Worm (Caenorhabditis elegans) whole organism, L4 larva: ENCODE data around the gene cope-1.

ENCODE experiments used
- F26F4.8 ChIP-seq: fragments of 200-800 bp; sonication (Bioruptor generic); conservative IDR thresholded peaks from 2 replicates; pipeline ENCODE4 v1.3.6; 2022; ENCODE audit warnings: missing genetic modification characterization, missing compliant biosample characterization
- F49E8.2 ChIP-seq: sonication (generic microtip); optimal IDR thresholded peaks from 2 replicates; lab custom pipeline; 2016; ENCODE audit warnings: missing compliant biosample characterization, mild to moderate bottlenecking, missing genetic modification characterization, borderline replicate concordance
- T20F7.1 ChIP-seq: fragments of 200-800 bp; sonication (Bioruptor generic); optimal IDR thresholded peaks from 2 replicates; lab custom pipeline; 2018; ENCODE audit warnings: mild to moderate bottlenecking, missing genetic modification characterization, missing compliant biosample characterization
- Y48G9A.11 ChIP-seq: fragments of 200-800 bp; sonication (Bioruptor generic); IDR thresholded peaks from 2 replicates; pipeline ENCODE4 v1.3.6; 2022; ENCODE audit warnings: missing genetic modification reagents, missing genetic modification characterization, missing compliant biosample characterization
- Y75B8A.6 ChIP-seq: fragments of 200-800 bp; sonication (Bioruptor generic); IDR thresholded peaks from 2 replicates; pipeline ENCODE4 v1.3.6; 2022; ENCODE audit warnings: missing genetic modification reagents, missing genetic modification characterization, missing compliant biosample characterization
- ZK546.5 ChIP-seq, 2 experiments: sonication (generic microtip); optimal IDR thresholded peaks; 2 replicates each; lab custom pipeline; 2017; ENCODE audit warnings: missing biosample characterization in 2 of 2, missing genetic modification characterization in 2 of 2
- aha-1 ChIP-seq: fragments of 150-350 bp; peaks from one replicate; lab custom pipeline; 2014; ENCODE audit warnings: missing biosample characterization, missing genetic modification characterization
- aly-2 ChIP-seq: sonication (generic microtip); optimal IDR thresholded peaks from 2 replicates; lab custom pipeline; 2018; ENCODE audit warnings: missing biosample characterization, missing genetic modification characterization
- ceh-62 ChIP-seq: sonication (generic microtip); optimal IDR thresholded peaks from 2 replicates; lab custom pipeline; 2017; ENCODE audit warnings: missing biosample characterization, missing genetic modification characterization
- daf-12 ChIP-seq: fragments of 150-350 bp; optimal IDR thresholded peaks from 2 replicates; lab custom pipeline; 2014; ENCODE audit warnings: missing biosample characterization, missing genetic modification reagents, missing genetic modification characterization
- egl-43 ChIP-seq: fragments of 200-800 bp; sonication (Bioruptor generic); IDR thresholded peaks from 2 replicates; pipeline ENCODE4 v1.3.6; 2022; ENCODE audit warnings: missing genetic modification reagents, missing genetic modification characterization, missing compliant biosample characterization
- fkh-10 ChIP-seq: fragments of 150-350 bp; optimal IDR thresholded peaks from 2 replicates; lab custom pipeline; 2014; ENCODE audit warnings: missing biosample characterization, missing genetic modification reagents, missing genetic modification characterization
- hif-1 ChIP-seq, 2 experiments: sonication (generic microtip); optimal IDR thresholded peaks; 2 replicates each; lab custom pipeline; 2016 to 2017; ENCODE audit warnings: missing compliant biosample characterization in 2 of 2, missing genetic modification characterization in 2 of 2, missing genetic modification reagents in 2 of 2, missing genotype in 2 of 2, mild to moderate bottlenecking in 1 of 2
- hlh-11 ChIP-seq: fragments of 200-800 bp; sonication (Bioruptor generic); optimal IDR thresholded peaks from 2 replicates; lab custom pipeline; 2018; ENCODE audit warnings: mild to moderate bottlenecking, missing genetic modification characterization, missing compliant biosample characterization
- jun-1 ChIP-seq: fragments of 150-350 bp; optimal IDR thresholded peaks from 2 replicates; lab custom pipeline; 2014; ENCODE audit warnings: missing biosample characterization, missing genetic modification reagents, missing genetic modification characterization
- lim-7 ChIP-seq: fragments of 200-800 bp; sonication (Bioruptor generic); IDR thresholded peaks from 2 replicates; pipeline ENCODE4 v1.3.6; 2022; ENCODE audit warnings: missing genetic modification characterization, missing compliant biosample characterization
- lin-15B ChIP-seq: fragments of 150-350 bp; sonication (generic microtip); optimal IDR thresholded peaks from 3 replicates; lab custom pipeline; 2014; ENCODE audit warnings: missing biosample characterization, missing genetic modification characterization
- lin-29 ChIP-seq: fragments of 200-800 bp; sonication (Bioruptor generic); IDR thresholded peaks from 2 replicates; pipeline ENCODE4 v1.3.6; 2022; ENCODE audit warnings: missing genetic modification reagents, missing genetic modification characterization, missing compliant biosample characterization
- lin-39 ChIP-seq: fragments of 150-350 bp; optimal IDR thresholded peaks from 2 replicates; lab custom pipeline; 2014; ENCODE audit warnings: missing biosample characterization, missing genetic modification reagents, missing genetic modification characterization
- mdl-1 ChIP-seq, 2 experiments: fragments of 150-350 bp in 1 of 2; sonication (generic microtip) in 1 of 2; optimal IDR thresholded peaks; 2 replicates each; lab custom pipeline; 2014 to 2017; ENCODE audit warnings: missing biosample characterization in 2 of 2, missing genetic modification characterization in 2 of 2
- mes-2 ChIP-seq: sonication (generic microtip); optimal IDR thresholded peaks from 2 replicates; lab custom pipeline; 2016; ENCODE audit warnings: missing genotype, mild to moderate bottlenecking, missing genetic modification characterization, missing compliant biosample characterization; ENCODE audit not compliant: poor library complexity, severe bottlenecking
- mxl-2 ChIP-seq: fragments of 200-800 bp; sonication (Bioruptor generic); conservative IDR thresholded peaks from 2 replicates; pipeline ENCODE4 v1.3.6; 2022; ENCODE audit warnings: missing genetic modification reagents, missing genetic modification characterization, missing compliant biosample characterization
- mxl-3 ChIP-seq: fragments of 200-800 bp; sonication (Bioruptor generic); optimal IDR thresholded peaks from 2 replicates; lab custom pipeline; 2018; ENCODE audit warnings: mild to moderate bottlenecking, missing genetic modification characterization, missing compliant biosample characterization
- nhr-11 ChIP-seq: fragments of 150-350 bp; optimal IDR thresholded peaks from 2 replicates; lab custom pipeline; 2014; ENCODE audit warnings: missing biosample characterization, missing genetic modification characterization
- nhr-111 ChIP-seq: fragments of 200-800 bp; sonication (Bioruptor generic); optimal IDR thresholded peaks from 2 replicates; lab custom pipeline; 2018; ENCODE audit warnings: mild to moderate bottlenecking, missing genetic modification characterization, missing compliant biosample characterization
- nhr-28 ChIP-seq: fragments of 150-350 bp; optimal IDR thresholded peaks from 2 replicates; lab custom pipeline; 2014; ENCODE audit warnings: missing biosample characterization, missing genetic modification characterization
- nhr-41 ChIP-seq: fragments of 200-800 bp; sonication (Bioruptor generic); IDR thresholded peaks from 2 replicates; pipeline ENCODE4 v1.3.6; 2022; ENCODE audit warnings: missing genetic modification reagents, missing genetic modification characterization, missing compliant biosample characterization
- nhr-6 ChIP-seq: fragments of 150-350 bp; optimal IDR thresholded peaks from 2 replicates; lab custom pipeline; 2014; ENCODE audit warnings: missing biosample characterization, missing genetic modification characterization
- pha-4 ChIP-seq, 2 experiments: fragments of 150-350 bp in 1 of 2; fragments of 200-800 bp in 1 of 2; sonication (Bioruptor generic) in 1 of 2; IDR thresholded peaks in 1 of 2; optimal IDR thresholded peaks in 1 of 2; 2 replicates each; pipeline versions ENCODE4 v1.3.6 to Lab custom; 2014 to 2022; ENCODE audit warnings: missing genetic modification characterization in 2 of 2, missing genetic modification reagents in 2 of 2, missing biosample characterization in 1 of 2, missing compliant biosample characterization in 1 of 2
- php-3 ChIP-seq: fragments of 200-800 bp; sonication (Bioruptor generic); IDR thresholded peaks from 2 replicates; pipeline ENCODE4 v1.3.6; 2022; ENCODE audit warnings: missing genetic modification reagents, missing genetic modification characterization, missing compliant biosample characterization
- pqm-1 ChIP-seq: sonication (generic microtip); optimal IDR thresholded peaks from 2 replicates; lab custom pipeline; 2017; ENCODE audit warnings: missing biosample characterization, missing genetic modification characterization
- spr-1 ChIP-seq: sonication (generic microtip); optimal IDR thresholded peaks from 2 replicates; lab custom pipeline; 2016; ENCODE audit warnings: mild to moderate bottlenecking, missing genetic modification characterization, missing compliant biosample characterization
- unc-130 ChIP-seq: sonication (generic microtip); optimal IDR thresholded peaks from 2 replicates; lab custom pipeline; 2016; ENCODE audit warnings: missing genetic modification reagents, missing genetic modification characterization, missing compliant biosample characterization
- zip-2 ChIP-seq: fragments of 150-350 bp; optimal IDR thresholded peaks from 2 replicates; lab custom pipeline; 2014; ENCODE audit warnings: missing biosample characterization, missing genetic modification characterization

cope-1 gene

DNA sequence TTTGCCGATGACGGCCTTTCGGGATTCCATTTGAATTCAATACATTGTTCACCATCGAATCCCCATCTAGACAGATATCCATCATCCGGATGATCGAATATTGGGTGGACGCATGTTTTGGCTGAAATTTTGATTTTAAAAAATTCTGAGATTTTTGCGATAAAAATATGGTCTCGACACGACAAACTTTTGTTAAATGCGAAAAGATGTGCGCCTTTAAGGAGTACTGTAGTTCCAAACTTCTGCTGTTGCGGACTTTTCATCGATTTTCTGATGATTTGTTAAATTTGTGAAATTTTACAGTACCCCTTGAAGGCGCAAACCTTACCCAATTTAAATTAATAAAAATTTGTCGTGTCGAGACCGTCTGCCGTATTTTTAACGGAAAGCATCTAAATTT is 1.8 kb downstream of the cope-1 start:
- no peak for TF ChIP-seq fkh-10 (GFP tag; lab: Kevin White, UChicago)
- no peak for TF ChIP-seq aha-1 (tag; lab: Kevin White, UChicago)
- TF ChIP-seq mdl-1 (tag; optimal IDR thresholded peaks at IDR 0.05; lab: Kevin White, UChicago) = no peak
- no peak for TF ChIP-seq nhr-28 (tag; lab: Kevin White, UChicago)
- TF ChIP-seq unc-130 = no peak
- no peak for TF ChIP-seq F26F4.8
- TF ChIP-seq lin-15B (tag; lab: Kevin White, UChicago) = no peak

DNA sequence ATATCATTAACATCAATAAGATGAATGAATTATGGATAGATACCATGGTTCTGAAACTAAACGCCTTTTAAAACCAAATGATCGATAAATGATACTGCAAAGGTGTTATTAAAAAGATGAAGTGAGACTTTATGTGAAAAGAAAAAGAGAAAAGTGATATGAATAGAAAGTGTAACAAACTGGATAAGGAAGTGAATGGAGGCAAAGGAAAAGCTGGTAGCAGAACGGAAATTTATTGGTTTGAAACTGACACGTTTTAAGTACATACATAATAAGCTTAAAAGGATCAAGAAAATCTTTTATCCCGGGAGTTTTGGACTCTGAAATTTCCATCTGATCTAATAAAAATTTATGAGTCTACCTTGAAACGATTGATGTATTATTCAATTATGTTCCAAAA is 3.6 kb downstream of the cope-1 start, which contains the start of gene bli-5:
Gene bli-5 (minus strand): TSS at position 101 of the 400 bp plus-strand sequence.
- TF ChIP-seq daf-12 (no peak), T20F7.1 (GFP tag; lab: Kevin White, UChicago) (no peak)

DNA sequence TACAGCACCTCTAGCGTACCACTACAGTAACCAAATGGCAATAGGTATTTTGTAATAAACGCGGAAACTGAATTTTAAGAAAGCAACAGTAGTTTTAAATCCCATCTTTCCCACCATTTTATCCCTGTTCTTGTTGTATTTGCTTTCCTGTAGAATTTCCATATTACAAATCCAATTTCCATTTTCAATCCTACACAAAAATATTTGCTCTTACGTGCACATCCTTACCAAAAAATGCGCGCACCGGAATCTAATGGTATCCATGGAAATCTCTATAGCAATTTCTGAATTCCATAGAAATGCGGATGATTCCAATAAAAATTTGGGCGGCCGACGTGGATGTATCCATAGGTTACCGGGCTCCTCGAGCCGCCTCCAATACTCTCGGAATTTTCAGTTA is 4.1 kb downstream of the cope-1 start, which contains the start of gene trf-1:
Gene trf-1 (plus strand): TSS at position 301 of the 400 bp plus-strand sequence.
- no peak for TF ChIP-seq nhr-111 (GFP tag; lab: Kevin White, UChicago)
- no peak for TF ChIP-seq mxl-2
- no peak for TF ChIP-seq Y75B8A.6 (GFP tag; lab: Robert Waterston, UW)
- TF ChIP-seq unc-130 = no peak
- no peak for TF ChIP-seq fkh-10 (GFP tag; lab: Kevin White, UChicago)
- no peak for TF ChIP-seq ceh-62 (tag; lab: Kevin White, UChicago)
- TF ChIP-seq hif-1 (tag; optimal IDR thresholded peaks at IDR 0.05; lab: Kevin White, UChicago) = no peak
- TF ChIP-seq ZK546.5 (tag; optimal IDR thresholded peaks at IDR 0.05; lab: Kevin White, UChicago) = no peak
- no peak for TF ChIP-seq daf-12
- no peak for TF ChIP-seq lin-39 (tag; lab: Kevin White, UChicago)
- no peak for TF ChIP-seq aly-2
- no peak for TF ChIP-seq mxl-3 (GFP tag; lab: Kevin White, UChicago)
- TF ChIP-seq pha-4 (GFP tag; IDR thresholded peaks at IDR 0.05; lab: Robert Waterston, UW) = no peak
- no peak for TF ChIP-seq pha-4 (tag; optimal IDR thresholded peaks at IDR 0.05; lab: Kevin White, UChicago)

DNA sequence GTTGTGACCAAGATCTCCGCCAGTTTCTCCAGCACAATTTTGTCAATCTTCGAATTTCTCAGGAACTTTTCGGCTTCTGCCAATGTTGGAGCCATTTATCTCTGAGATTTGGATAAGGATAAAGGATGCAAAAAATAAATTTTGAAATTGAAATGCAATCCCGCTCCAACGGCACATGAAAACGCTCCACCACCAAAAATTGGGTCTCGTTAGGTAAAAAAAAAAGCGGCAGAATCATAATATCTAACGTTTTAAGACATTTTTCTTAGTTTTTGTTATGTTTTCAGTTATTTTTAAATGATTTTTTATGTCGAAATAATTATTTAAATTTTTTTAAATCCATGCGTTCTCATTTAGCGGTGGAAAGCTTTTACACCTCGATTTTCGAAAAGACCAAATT is 8.3 kb downstream of the cope-1 start, which contains the start of gene F45G2.7:
Gene F45G2.7 (minus strand): TSS at position 101 of the 400 bp plus-strand sequence.
- no peak for TF ChIP-seq nhr-28 (tag; lab: Kevin White, UChicago)

DNA sequence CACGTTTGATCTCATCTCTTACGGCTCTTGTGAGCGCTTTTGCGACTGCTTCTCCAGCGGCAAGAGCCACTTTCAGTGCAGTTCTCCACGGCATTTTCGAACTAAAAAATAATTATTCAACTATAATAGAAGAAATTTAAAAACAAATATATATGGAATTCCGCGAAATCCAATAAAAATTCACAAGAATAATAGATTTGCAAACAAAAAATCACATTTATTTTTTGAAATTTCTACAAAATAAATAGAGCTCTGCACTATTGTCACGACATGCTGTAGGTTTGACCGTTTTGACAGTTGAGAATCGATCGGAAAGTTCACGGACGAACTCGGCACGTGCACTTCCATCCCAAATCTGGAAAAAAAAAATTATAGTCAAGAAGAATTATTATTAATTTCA is 9.5 kb downstream of the cope-1 start, which contains the start of gene F45G2.8:
Gene F45G2.8 (minus strand): TSS at position 101 of the 400 bp plus-strand sequence.
- TF ChIP-seq mes-2 (tag; lab: Kevin White, UChicago) = no peak
- no peak for TF ChIP-seq nhr-11
- no peak for TF ChIP-seq F26F4.8
- TF ChIP-seq Y48G9A.11 (GFP tag; lab: Robert Waterston, UW) = no peak
- no peak for TF ChIP-seq fkh-10 (GFP tag; lab: Kevin White, UChicago)
- TF ChIP-seq egl-43 (GFP tag; lab: Robert Waterston, UW) = no peak
- TF ChIP-seq lim-7 (GFP tag; lab: Robert Waterston, UW) = no peak
- TF ChIP-seq zip-2 (tag; lab: Kevin White, UChicago) = no peak
- no peak for TF ChIP-seq F49E8.2 (tag; lab: Kevin White, UChicago)
- no peak for TF ChIP-seq pqm-1
- TF ChIP-seq php-3 = no peak
- TF ChIP-seq hlh-11 (tag; lab: Kevin White, UChicago) = no peak
- TF ChIP-seq spr-1 = no peak
- TF ChIP-seq nhr-41 (GFP tag; lab: Robert Waterston, UW) = no peak
- no peak for TF ChIP-seq lin-29 (GFP tag; lab: Robert Waterston, UW)
- TF ChIP-seq jun-1 (tag; lab: Kevin White, UChicago) = no peak
- no peak for TF ChIP-seq nhr-6 (tag; lab: Kevin White, UChicago)
- TF ChIP-seq, all 104 proteins: peak for 0
